Fruit fly (Drosophila melanogaster): ENCODE measurements around the gene CG2310.
A peak's percentile ranks its signal among the peaks of the same experiment; 100 is the strongest.

Gene CG2310

DNA sequence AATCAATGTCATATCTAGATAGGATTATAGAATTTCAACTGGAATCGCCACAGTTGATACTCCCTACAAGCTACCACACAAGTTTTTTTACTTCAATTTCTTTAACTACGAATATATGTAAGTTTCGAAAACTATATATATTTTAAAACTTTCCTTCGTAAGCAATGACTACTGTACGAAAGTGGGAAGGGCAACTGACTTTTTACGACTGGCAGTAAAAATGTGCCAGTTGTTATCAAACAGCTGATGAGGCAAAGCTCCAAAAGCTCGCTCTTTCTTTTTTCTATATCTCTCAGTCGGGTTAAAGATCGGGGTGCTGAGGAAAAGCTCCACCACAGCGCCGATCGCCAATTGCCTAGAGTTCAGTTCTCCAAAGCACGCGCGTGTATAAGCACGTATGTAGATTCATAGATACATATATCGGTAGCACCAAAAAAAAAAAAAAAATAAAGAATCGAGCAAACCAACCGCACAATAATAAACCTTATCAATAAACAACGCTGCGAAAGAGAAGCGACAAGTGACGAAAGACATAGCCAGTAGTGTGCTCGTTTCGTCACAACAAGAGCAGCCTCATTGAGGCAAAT lies 14.3 kb downstream of the CG2310 start (continued):
- TF ChIP-seq Nf-YA (GFP tag; IDR thresholded peaks at IDR 0.05) (no peak), sc (optimal IDR thresholded peaks at IDR 0.05) (no peak), sc (GFP tag; optimal IDR thresholded peaks at IDR 0.05) (peak; percentile 0), CG6854 (GFP tag; optimal IDR thresholded peaks at IDR 0.05) (peak; percentile 42), odd (GFP tag; optimal IDR thresholded peaks at IDR 0.05) (peak; percentile 55), Mad (GFP tag; optimal IDR thresholded peaks at IDR 0.05) (no peak), CG7987 (GFP tag; optimal IDR thresholded peaks at IDR 0.05) (no peak), Fer3 (tag; optimal IDR thresholded peaks at IDR 0.05) (peak; percentile 74), Trl (optimal IDR thresholded peaks at IDR 0.05) (peak in 1 of 2 experiments; percentile 56), Trl (GFP tag; optimal IDR thresholded peaks at IDR 0.05) (no peak), CG4404 (GFP tag; IDR thresholded peaks at IDR 0.05) (no peak; the same call in 1 of the 2 replicates), Doc3 (GFP tag; IDR thresholded peaks at IDR 0.05; ENCODE audit: partially characterized antibody) (no peak), CG17568 (GFP tag; optimal IDR thresholded peaks at IDR 0.05) (no peak), ase (GFP tag; IDR thresholded peaks at IDR 0.05) (peak; percentile 70; the same call in 2 of the 3 replicates), CTCF (GFP tag; optimal IDR thresholded peaks at IDR 0.05) (peak; percentile 32), CG15601 (tag; optimal IDR thresholded peaks at IDR 0.05) (peak; percentile 40), chn (GFP tag; optimal IDR thresholded peaks at IDR 0.05) (no peak), D19A (tag; optimal IDR thresholded peaks at IDR 0.05) (peak; percentile 63), aop (GFP tag; IDR thresholded peaks at IDR 0.05) (no peak), ara (GFP tag; IDR thresholded peaks at IDR 0.05) (peak; percentile 51), insv (GFP tag; optimal IDR thresholded peaks at IDR 0.05) (no peak), croc (GFP tag; conservative IDR thresholded peaks at IDR 0.05) (0 out of 3 replicates have a peak, but pooled peaks have one; percentile 19), CG2678 (tag; optimal IDR thresholded peaks at IDR 0.05) (peak; percentile 81), her (GFP tag; optimal IDR thresholded peaks at IDR 0.05) (no peak), br (optimal IDR thresholded peaks at IDR 0.05) (no peak), CG13894 (tag; optimal IDR thresholded peaks at IDR 0.05) (peak; percentile 94), Doc2 (GFP tag; IDR thresholded peaks at IDR 0.05) (peak; percentile 30; the same call in 1 of the 2 replicates), CG3163 (GFP tag; optimal IDR thresholded peaks at IDR 0.05) (no peak), gsb-n (tag; optimal IDR thresholded peaks at IDR 0.05) (no peak), kah (GFP tag; optimal IDR thresholded peaks at IDR 0.05) (peak; percentile 51), bcd (GFP tag; optimal IDR thresholded peaks at IDR 0.05) (peak; percentile 60), nau (GFP tag; optimal IDR thresholded peaks at IDR 0.05) (peak; percentile 60), al (GFP tag; IDR thresholded peaks at IDR 0.05) (peak; percentile 46; the same call in 1 of the 2 replicates), Sry-β (GFP tag; optimal IDR thresholded peaks at IDR 0.05) (no peak), Hr51 (GFP tag; optimal IDR thresholded peaks at IDR 0.05) (peak in 1 of 2 experiments; percentile 84), HLHmδ (GFP tag; optimal IDR thresholded peaks at IDR 0.05) (no peak), CG6175 (GFP tag; IDR thresholded peaks at IDR 0.05) (no peak), nerfin-1 (tag; optimal IDR thresholded peaks at IDR 0.05) (peak; percentile 25), CG8388 (GFP tag; optimal IDR thresholded peaks at IDR 0.05) (peak; percentile 25), grn (GFP tag; optimal IDR thresholded peaks at IDR 0.05) (no peak), Scr (GFP tag; IDR thresholded peaks at IDR 0.05; ENCODE audit: partially characterized antibody) (no peak), CG1832 (GFP tag; optimal IDR thresholded peaks at IDR 0.05) (no peak), tna (GFP tag; IDR thresholded peaks at IDR 0.05; ENCODE audit: partially characterized antibody) (peak; percentile 24; the same call in 1 of the 2 replicates), dm (GFP tag; optimal IDR thresholded peaks at IDR 0.05) (peak; percentile 5), CG33213 (GFP tag; optimal IDR thresholded peaks at IDR 0.05) (no peak), CkIIα-i1 (GFP tag; IDR thresholded peaks at IDR 0.05) (no peak), sqz (GFP tag; optimal IDR thresholded peaks at IDR 0.05) (peak; percentile 49), CG30020 (tag; optimal IDR thresholded peaks at IDR 0.05) (no peak), Gug (GFP tag; IDR thresholded peaks at IDR 0.05) (peak; percentile 54; the same call in 1 of the 4 replicates), Myb (GFP tag; optimal IDR thresholded peaks at IDR 0.05) (peak; percentile 9), CG12155 (GFP tag; optimal IDR thresholded peaks at IDR 0.05) (no peak)
